Fruit fly (Drosophila melanogaster): ENCODE measurements around the gene dor.

Gene dor

dm6 chrX:1669840-1670239 lies 5.0 kb downstream of the dor start:
- no peak for TF ChIP-seq CG17801 (GFP tag; optimal IDR thresholded peaks at IDR 0.05; ENCODE audit: partially characterized antibody)

dm6 chrX:1681266-1681665 lies 16.4 kb downstream of the dor start, which contains the start of gene CG14797:
Gene CG14797, plus strand, starts transcription at chrX:1681566.
- no peak for TF ChIP-seq CG17801 (GFP tag; optimal IDR thresholded peaks at IDR 0.05; ENCODE audit: partially characterized antibody)

dm6 chrX:1686305-1686704 lies 21.5 kb downstream of the dor start, which contains the start of gene b6:
Gene b6, plus strand, starts transcription at chrX:1686624.
- TF ChIP-seq CG17801 (GFP tag; optimal IDR thresholded peaks at IDR 0.05; ENCODE audit: partially characterized antibody), result no peak

dm6 chrX:1691475-1691874 lies 26.6 kb downstream of the dor start:
- TF ChIP-seq CG17801 (GFP tag; optimal IDR thresholded peaks at IDR 0.05; ENCODE audit: partially characterized antibody), result no peak

- no peak for TF ChIP-seq CG17801 (GFP tag; optimal IDR thresholded peaks at IDR 0.05; ENCODE audit: partially characterized antibody)
Observed at dm6 chrX:1692553-1692952, 27.7 kb downstream of the dor start, which contains the start of gene CG32809. Gene CG32809, minus strand, starts transcription at chrX:1692768.

- peak; percentile 60 for TF ChIP-seq CG17801 (GFP tag; optimal IDR thresholded peaks at IDR 0.05; ENCODE audit: partially characterized antibody)
Observed at dm6 chrX:1695529-1696410, 30.9 kb downstream of the dor start, which contains the start of gene a6. Gene a6, minus strand, starts transcription at chrX:1695889.

- TF ChIP-seq CG17801 (GFP tag; optimal IDR thresholded peaks at IDR 0.05; ENCODE audit: partially characterized antibody), result no peak
Observed at dm6 chrX:1705929-1706328, 41.1 kb downstream of the dor start.

dm6 chrX:1710082-1710481 lies 45.2 kb downstream of the dor start, which contains the start of gene CG3795:
Gene CG3795, minus strand, starts transcription at chrX:1710182.
- TF ChIP-seq CG17801 (GFP tag; optimal IDR thresholded peaks at IDR 0.05; ENCODE audit: partially characterized antibody), result no peak

- no peak for TF ChIP-seq CG17801 (GFP tag; optimal IDR thresholded peaks at IDR 0.05; ENCODE audit: partially characterized antibody)
Observed at dm6 chrX:1714874-1715273, 50.0 kb downstream of the dor start.
